Worm (Caenorhabditis elegans) whole organism, L4/young adult: ENCODE measurements around the gene sri-18.

Experiments used
- W03F9.2 ChIP-seq: fragments of 150-350 bp; optimal IDR thresholded peaks from 2 replicates; lab custom pipeline; 2014; ENCODE audit warnings: missing biosample characterization, missing genetic modification characterization
- dao-5 ChIP-seq: sonication (generic microtip); optimal IDR thresholded peaks from 2 replicates; lab custom pipeline; 2016; ENCODE audit warnings: missing genotype, missing genetic modification characterization, moderate library complexity, missing compliant biosample characterization
- him-1 ChIP-seq: sonication (generic microtip); optimal IDR thresholded peaks from 2 replicates; lab custom pipeline; 2016; ENCODE audit warnings: missing genotype, missing genetic modification reagents, missing genetic modification characterization, missing compliant biosample characterization

DNA sequence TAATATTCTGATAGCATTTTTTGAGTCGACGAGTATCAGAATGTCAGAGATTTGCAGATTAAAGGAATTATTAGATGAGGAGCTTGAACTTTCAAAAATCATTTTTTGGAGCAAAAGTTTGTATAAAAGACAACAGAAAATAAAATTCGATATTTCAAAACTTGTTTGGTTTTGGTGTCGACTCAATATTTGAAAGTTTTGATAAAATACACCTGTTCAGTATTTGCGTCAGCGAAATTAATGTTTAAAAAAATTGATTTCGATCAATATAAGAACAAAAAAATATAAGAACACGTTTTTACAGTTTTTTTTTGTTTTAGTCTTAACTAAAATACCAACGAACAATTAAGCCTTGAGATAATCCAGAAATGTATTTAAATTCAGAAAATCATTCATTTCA lies 39.8 kb downstream of the sri-18 start, which contains the start of gene C12D8.13:
- TF ChIP-seq him-1 (tag; lab: Kevin White, UChicago): no peak
- no peak for TF ChIP-seq W03F9.2 (tag; lab: Kevin White, UChicago)
- no peak for TF ChIP-seq dao-5
